Worm (Caenorhabditis elegans) whole organism, early embryonic: Measurements from ENCODE around the gene oac-5.

Source experiments
- B0310.2 ChIP-seq: sonication (generic microtip); optimal IDR thresholded peaks from 2 replicates; lab custom pipeline; 2016; ENCODE audit warnings: mild to moderate bottlenecking, missing genetic modification characterization, missing compliant biosample characterization
- F13C5.2 ChIP-seq: sonication (generic microtip); optimal IDR thresholded peaks from 2 replicates; lab custom pipeline; 2017; ENCODE audit warnings: mild to moderate bottlenecking, missing genetic modification characterization, inconsistent platforms, missing compliant biosample characterization
- aly-1 ChIP-seq: sonication (generic microtip); optimal IDR thresholded peaks from 2 replicates; lab custom pipeline; 2016; ENCODE audit warnings: missing genetic modification characterization, missing compliant biosample characterization
- ama-1 ChIP-seq: fragments of 150-350 bp; optimal IDR thresholded peaks from 2 replicates; lab custom pipeline; 2014
- ceh-13 ChIP-seq: fragments of 200-800 bp; sonication (Bioruptor generic); optimal IDR thresholded peaks from 2 replicates; lab custom pipeline; 2018; ENCODE audit warnings: mild to moderate bottlenecking, missing genetic modification characterization, missing compliant biosample characterization
- ceh-36 ChIP-seq: sonication (generic microtip); optimal IDR thresholded peaks from 2 replicates; lab custom pipeline; 2016; ENCODE audit warnings: missing genetic modification characterization, inconsistent platforms, missing compliant biosample characterization
- ets-7 ChIP-seq: sonication (generic microtip); optimal IDR thresholded peaks from 2 replicates; lab custom pipeline; 2016; ENCODE audit warnings: missing genotype, missing genetic modification characterization, missing compliant biosample characterization
- flt-1 ChIP-seq: fragments of 200-800 bp; sonication (Bioruptor generic); IDR thresholded peaks from 2 replicates; pipeline ENCODE4 v1.3.6; 2022; ENCODE audit warnings: missing genetic modification characterization, missing compliant biosample characterization
- hmbx-1 ChIP-seq: sonication (generic microtip); optimal IDR thresholded peaks from 2 replicates; lab custom pipeline; 2016; ENCODE audit warnings: mild to moderate bottlenecking, missing genetic modification characterization, missing compliant biosample characterization
- hmg-4 ChIP-seq: fragments of 200-800 bp; sonication (Bioruptor generic); optimal IDR thresholded peaks from 2 replicates; lab custom pipeline; 2018; ENCODE audit warnings: mild to moderate bottlenecking, missing genetic modification characterization, missing compliant biosample characterization
- hnd-1 ChIP-seq: sonication (generic microtip); optimal IDR thresholded peaks from 2 replicates; lab custom pipeline; 2016; ENCODE audit warnings: missing genetic modification characterization, missing compliant biosample characterization
- pes-1 ChIP-seq: fragments of 200-800 bp; sonication (Bioruptor generic); IDR thresholded peaks from 2 replicates; pipeline ENCODE4 v1.3.6; 2022; ENCODE audit warnings: missing genetic modification reagents, missing genetic modification characterization, missing compliant biosample characterization
- scrt-1 ChIP-seq: fragments of 200-800 bp; sonication (Bioruptor generic); IDR thresholded peaks from 2 replicates; pipeline ENCODE4 v1.3.6; 2022; ENCODE audit warnings: missing genetic modification characterization, missing compliant biosample characterization
- sea-1 ChIP-seq: fragments of 200-800 bp; sonication (Bioruptor generic); conservative IDR thresholded peaks from 2 replicates; pipeline ENCODE4 v1.3.6; 2022; ENCODE audit warnings: missing genetic modification characterization, missing compliant biosample characterization
- tbx-11 ChIP-seq: fragments of 200-800 bp; sonication (Bioruptor generic); IDR thresholded peaks from 2 replicates; pipeline ENCODE4 v1.3.6; 2022; ENCODE audit warnings: missing genetic modification characterization, missing compliant biosample characterization
- tbx-37 ChIP-seq: fragments of 200-800 bp; sonication (Bioruptor generic); conservative IDR thresholded peaks from 2 replicates; pipeline ENCODE4 v1.3.6; 2022; ENCODE audit warnings: missing genetic modification reagents, missing genetic modification characterization, missing compliant biosample characterization
- tra-4 ChIP-seq: sonication (generic microtip); optimal IDR thresholded peaks from 2 replicates; lab custom pipeline; 2017; ENCODE audit warnings: missing genetic modification characterization, missing compliant biosample characterization

The oac-5 gene

DNA sequence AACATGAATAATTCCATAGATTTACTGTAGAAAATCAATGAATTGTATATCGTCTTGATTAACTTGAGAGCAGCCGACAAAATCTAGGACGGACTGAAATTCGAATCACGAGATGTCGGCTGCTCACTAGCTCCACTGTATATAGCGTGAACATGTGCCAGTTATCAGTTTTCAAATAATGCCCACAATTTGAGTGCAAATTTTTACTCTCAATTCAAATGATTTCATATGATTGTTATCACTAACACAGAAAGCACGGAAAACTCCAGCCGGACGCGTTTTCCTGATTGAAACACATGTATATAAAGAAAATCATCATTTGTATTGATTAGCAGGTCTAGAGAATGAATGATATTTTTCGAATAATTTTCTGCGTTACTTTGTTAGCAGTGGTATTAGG is at the start of gene oac-5:
TSS of gene oac-5 (plus strand) at position 301 of the 400 bp plus-strand sequence.
- TF ChIP-seq tbx-37 (GFP tag; lab: Robert Waterston, UW) (no peak), aly-1 (no peak), B0310.2 (tag; lab: Kevin White, UChicago) (no peak), flt-1 (GFP tag; lab: Robert Waterston, UW) (no peak), ceh-13 (GFP tag; lab: Kevin White, UChicago) (no peak), F13C5.2 (tag; lab: Kevin White, UChicago) (no peak), pes-1 (GFP tag; lab: Robert Waterston, UW) (no peak), sea-1 (no peak), ceh-36 (tag; lab: Kevin White, UChicago) (no peak), hnd-1 (tag; lab: Kevin White, UChicago) (no peak), tbx-11 (GFP tag; lab: Robert Waterston, UW) (no peak), hmg-4 (GFP tag; lab: Kevin White, UChicago) (no peak), scrt-1 (no peak), hmbx-1 (tag; lab: Kevin White, UChicago) (no peak), ama-1 (lab: Kevin White, UChicago) (no peak)

- no peak for TF ChIP-seq tbx-11 (GFP tag; lab: Robert Waterston, UW)
- TF ChIP-seq hmbx-1 (tag; lab: Kevin White, UChicago): no peak
- no peak for TF ChIP-seq ceh-36 (tag; lab: Kevin White, UChicago)
- TF ChIP-seq ets-7 (tag; lab: Kevin White, UChicago): no peak
- no peak for TF ChIP-seq F13C5.2 (tag; lab: Kevin White, UChicago)
- no peak for TF ChIP-seq tra-4
- TF ChIP-seq B0310.2 (tag; lab: Kevin White, UChicago): no peak
- TF ChIP-seq flt-1 (GFP tag; lab: Robert Waterston, UW): no peak
- no peak for TF ChIP-seq hnd-1 (tag; lab: Kevin White, UChicago)
- no peak for TF ChIP-seq sea-1
- TF ChIP-seq tbx-37 (GFP tag; lab: Robert Waterston, UW): no peak
- no peak for TF ChIP-seq pes-1 (GFP tag; lab: Robert Waterston, UW)
- TF ChIP-seq aly-1: no peak
- TF ChIP-seq hmg-4 (GFP tag; lab: Kevin White, UChicago): no peak
- TF ChIP-seq ama-1 (lab: Kevin White, UChicago): no peak
- TF ChIP-seq ceh-13 (GFP tag; lab: Kevin White, UChicago): no peak
These were observed 48.4 kb upstream of the oac-5 start, which contains the start of gene srh-104 for ce11 chrV:16244078-16244477. TSS of gene srh-104 (minus strand) at chrV:16244178.

DNA sequence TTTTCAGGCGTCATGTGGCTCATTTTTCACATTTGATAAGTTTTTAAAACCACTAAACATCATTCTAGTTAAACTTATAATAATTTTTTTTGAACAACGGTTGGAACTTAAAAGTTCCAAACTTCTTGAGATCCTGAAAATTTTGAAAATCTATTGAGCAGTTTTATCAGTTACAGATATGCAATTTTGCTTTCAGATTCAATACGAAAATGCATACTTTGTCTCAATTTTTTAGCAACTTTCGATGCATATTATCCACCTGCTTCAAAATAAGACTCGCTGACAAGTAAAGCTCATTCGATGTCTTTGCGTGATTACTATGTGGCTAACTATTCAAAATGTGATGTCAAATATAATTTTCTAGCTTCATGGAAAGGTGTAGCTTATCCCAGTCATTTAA is 45.9 kb upstream of the oac-5 start, which contains the start of gene srh-95:
TSS of gene srh-95 (plus strand) at position 301 of the 400 bp plus-strand sequence.
- TF ChIP-seq B0310.2 (tag; lab: Kevin White, UChicago) (no peak), scrt-1 (no peak), F13C5.2 (tag; lab: Kevin White, UChicago) (no peak), sea-1 (no peak), tra-4 (no peak)

DNA sequence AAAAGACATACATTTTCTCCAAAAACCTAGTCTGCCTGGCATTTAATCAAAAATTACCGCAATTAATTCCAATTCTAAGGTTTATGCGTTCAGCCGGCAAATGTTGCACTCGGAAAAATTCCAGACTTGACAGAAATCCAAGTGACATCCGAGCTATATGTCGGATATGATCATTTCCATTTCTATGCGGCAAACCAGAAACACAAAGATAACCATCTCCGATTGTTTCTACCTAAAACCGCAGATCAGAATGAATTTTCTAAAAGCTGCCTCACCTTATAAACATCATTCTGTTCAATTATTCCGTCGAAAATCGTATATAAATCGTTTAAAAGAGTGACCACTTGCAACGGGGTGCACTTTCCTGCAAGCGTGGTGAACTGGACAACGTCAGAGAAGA is 43.4 kb upstream of the oac-5 start:
- no peak for TF ChIP-seq hmbx-1 (tag; lab: Kevin White, UChicago)
- TF ChIP-seq aly-1: no peak
- TF ChIP-seq tbx-37 (GFP tag; lab: Robert Waterston, UW): no peak
- TF ChIP-seq tbx-11 (GFP tag; lab: Robert Waterston, UW): no peak
- no peak for TF ChIP-seq B0310.2 (tag; lab: Kevin White, UChicago)
- TF ChIP-seq F13C5.2 (tag; lab: Kevin White, UChicago): no peak
- TF ChIP-seq hmg-4 (GFP tag; lab: Kevin White, UChicago): no peak
- no peak for TF ChIP-seq ama-1 (lab: Kevin White, UChicago)
- TF ChIP-seq hnd-1 (tag; lab: Kevin White, UChicago): no peak
- no peak for TF ChIP-seq scrt-1
- TF ChIP-seq flt-1 (GFP tag; lab: Robert Waterston, UW): no peak
- TF ChIP-seq ceh-36 (tag; lab: Kevin White, UChicago): no peak
- TF ChIP-seq pes-1 (GFP tag; lab: Robert Waterston, UW): no peak

DNA sequence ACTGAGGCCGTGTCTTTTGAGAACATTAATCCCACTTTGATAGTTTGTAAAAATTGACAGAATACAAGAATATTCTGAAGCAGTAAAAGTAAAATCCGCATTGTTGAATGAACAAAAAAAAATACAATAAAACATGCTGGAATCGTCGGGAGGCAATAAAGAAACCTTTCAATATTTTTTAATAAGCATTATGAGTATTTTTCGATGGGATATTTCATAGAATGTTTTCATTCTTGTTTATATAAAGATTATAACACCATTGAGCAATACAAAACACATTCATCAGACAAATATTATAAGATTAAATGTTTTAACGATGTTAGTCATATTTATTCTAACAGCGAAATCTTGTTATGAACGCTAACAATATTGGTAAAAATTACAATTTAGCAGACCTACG is 38.8 kb upstream of the oac-5 start, which contains the start of gene gcy-20:
TSS of gene gcy-20 (minus strand) at position 101 of the 400 bp plus-strand sequence.
- TF ChIP-seq tbx-11 (GFP tag; lab: Robert Waterston, UW) (no peak), flt-1 (GFP tag; lab: Robert Waterston, UW) (no peak), sea-1 (no peak), B0310.2 (tag; lab: Kevin White, UChicago) (no peak), tbx-37 (GFP tag; lab: Robert Waterston, UW) (no peak), aly-1 (no peak)

- no peak for TF ChIP-seq scrt-1
- TF ChIP-seq hnd-1 (tag; lab: Kevin White, UChicago): no peak
- no peak for TF ChIP-seq ceh-36 (tag; lab: Kevin White, UChicago)
- no peak for TF ChIP-seq sea-1
- no peak for TF ChIP-seq ama-1 (lab: Kevin White, UChicago)
- TF ChIP-seq tbx-11 (GFP tag; lab: Robert Waterston, UW): no peak
- TF ChIP-seq tra-4: no peak
- TF ChIP-seq hmbx-1 (tag; lab: Kevin White, UChicago): no peak
These were observed 36.1 kb upstream of the oac-5 start, which contains the start of gene bgnt-1.3 for ce11 chrV:16256395-16256794. TSS of gene bgnt-1.3 (minus strand) at chrV:16256495.

ce11 chrV:16258142-16258541 is 34.4 kb upstream of the oac-5 start, which contains the start of gene nhr-218:
TSS of gene nhr-218 (plus strand) at chrV:16258442.
- TF ChIP-seq hmbx-1 (tag; lab: Kevin White, UChicago) (no peak), B0310.2 (tag; lab: Kevin White, UChicago) (no peak), tbx-37 (GFP tag; lab: Robert Waterston, UW) (no peak), tra-4 (no peak), tbx-11 (GFP tag; lab: Robert Waterston, UW) (no peak), hnd-1 (tag; lab: Kevin White, UChicago) (no peak), ama-1 (lab: Kevin White, UChicago) (no peak), flt-1 (GFP tag; lab: Robert Waterston, UW) (no peak), pes-1 (GFP tag; lab: Robert Waterston, UW) (no peak), ceh-36 (tag; lab: Kevin White, UChicago) (no peak), F13C5.2 (tag; lab: Kevin White, UChicago) (no peak), hmg-4 (GFP tag; lab: Kevin White, UChicago) (no peak), sea-1 (no peak), scrt-1 (no peak), aly-1 (no peak)
